Worm (Caenorhabditis elegans) whole organism, L3 larva: ENCODE results near the gene sqt-1.

ENCODE experiments used
- nhr-11 ChIP-seq: fragments of 150-350 bp; optimal IDR thresholded peaks from 2 replicates; lab custom pipeline; 2014; ENCODE audit warnings: missing biosample characterization, missing genetic modification characterization
- nhr-23 ChIP-seq: fragments of 150-350 bp; optimal IDR thresholded peaks from 2 replicates; lab custom pipeline; 2014; ENCODE audit warnings: missing biosample characterization, missing genetic modification reagents, missing genetic modification characterization
- pqm-1 ChIP-seq: fragments of 150-350 bp; optimal IDR thresholded peaks from 2 replicates; lab custom pipeline; 2017; ENCODE audit warnings: missing biosample characterization, missing genetic modification characterization, inconsistent platforms
- unc-39 ChIP-seq: sonication (generic microtip); optimal IDR thresholded peaks from 4 replicates; lab custom pipeline; 2017; ENCODE audit warnings: missing biosample characterization, missing genetic modification characterization

DNA sequence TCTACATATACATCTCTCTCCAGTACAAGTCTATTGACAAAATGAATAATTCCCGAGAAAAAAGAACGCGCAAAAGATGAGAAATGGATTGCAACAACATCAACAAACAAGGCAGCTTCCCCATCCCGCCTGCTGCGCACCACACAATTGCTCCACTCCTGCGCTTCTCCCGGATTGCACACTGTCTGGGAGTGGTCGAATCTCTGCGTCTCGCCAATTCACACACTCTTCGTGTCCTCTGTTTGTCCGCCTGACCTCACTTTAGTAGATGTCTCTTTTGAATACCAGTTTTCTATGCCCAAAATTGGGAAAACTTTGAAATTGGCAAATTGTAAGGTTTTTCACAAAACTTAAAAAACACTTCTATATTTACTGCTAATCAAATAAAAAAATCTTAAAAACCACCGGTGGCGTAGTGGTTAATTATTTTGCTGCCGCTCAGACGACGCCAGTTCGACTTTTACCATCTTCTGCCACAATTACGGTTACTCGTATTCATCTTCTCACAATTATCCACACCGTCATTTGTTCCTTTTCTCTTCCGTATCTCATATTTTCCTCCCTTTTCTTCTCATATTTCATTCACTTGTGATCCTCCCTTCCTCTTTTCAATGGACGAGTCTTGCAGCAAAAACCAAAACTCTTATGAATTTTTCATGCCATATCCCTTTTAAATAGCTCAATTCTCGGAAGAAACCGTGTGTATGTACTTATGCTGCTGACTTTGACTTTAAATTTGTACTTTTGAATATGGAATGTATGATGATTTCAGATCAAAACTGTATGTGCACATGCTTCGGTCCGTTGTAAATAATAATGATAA lies 31.8 kb downstream of the sqt-1 start, which contains the start of gene rsf-1:
- no peak for TF ChIP-seq nhr-23
- no peak for TF ChIP-seq unc-39
- no peak for TF ChIP-seq nhr-11 (tag; lab: Kevin White, UChicago)
- no peak for TF ChIP-seq pqm-1 (tag; lab: Kevin White, UChicago)
